Worm (Caenorhabditis elegans) whole organism, mixed stage, embryonic: ENCODE data around the gene ttr-14.

Experiments used
- M03D4.4 ChIP-seq: sonication (generic microtip); optimal IDR thresholded peaks from 2 replicates; lab custom pipeline; 2017; ENCODE audit warnings: mild to moderate bottlenecking, missing genetic modification characterization, missing compliant biosample characterization
- elt-3 ChIP-seq: fragments of 150-350 bp; optimal IDR thresholded peaks from 2 replicates; lab custom pipeline; 2014; ENCODE audit warnings: missing biosample characterization, missing genetic modification characterization
- ham-2 ChIP-seq: fragments of 200-800 bp; sonication (Bioruptor generic); optimal IDR thresholded peaks from 2 replicates; lab custom pipeline; 2018; ENCODE audit warnings: mild to moderate bottlenecking, missing genetic modification characterization, missing compliant biosample characterization
- lin-32 ChIP-seq: fragments of 200-800 bp; sonication (Bioruptor generic); optimal IDR thresholded peaks from 2 replicates; lab custom pipeline; 2018; ENCODE audit warnings: mild to moderate bottlenecking, missing genetic modification characterization, missing compliant biosample characterization
- lsy-2 ChIP-seq: fragments of 150-350 bp; optimal IDR thresholded peaks from 2 replicates; lab custom pipeline; 2014; ENCODE audit warnings: missing biosample characterization, missing genetic modification characterization
- mab-5 ChIP-seq: fragments of 150-350 bp; optimal IDR thresholded peaks from 2 replicates; lab custom pipeline; 2014; ENCODE audit warnings: missing biosample characterization, missing genetic modification characterization
- nhr-28 ChIP-seq: fragments of 150-350 bp; optimal IDR thresholded peaks from 2 replicates; lab custom pipeline; 2014; ENCODE audit warnings: missing biosample characterization, missing genetic modification characterization
- pha-4 ChIP-seq: fragments of 150-350 bp; optimal IDR thresholded peaks from 2 replicates; lab custom pipeline; 2018; ENCODE audit warnings: missing biosample characterization, missing genetic modification reagents, missing genetic modification characterization
- snpc-4 ChIP-seq: fragments of 150-350 bp; optimal IDR thresholded peaks from 2 replicates; lab custom pipeline; 2014; ENCODE audit warnings: missing biosample characterization, missing genetic modification characterization
- sptf-1 ChIP-seq: sonication (generic microtip); optimal IDR thresholded peaks from 2 replicates; lab custom pipeline; 2017; ENCODE audit warnings: mild to moderate bottlenecking, missing genetic modification characterization, moderate library complexity, missing compliant biosample characterization
- unc-120 ChIP-seq: sonication (generic microtip); optimal IDR thresholded peaks from 2 replicates; lab custom pipeline; 2017; ENCODE audit warnings: missing genetic modification characterization, missing compliant biosample characterization; ENCODE audit not compliant: poor library complexity, severe bottlenecking
- unc-62 ChIP-seq: fragments of 150-350 bp; optimal IDR thresholded peaks from 2 replicates; lab custom pipeline; 2014; ENCODE audit warnings: missing biosample characterization, missing genetic modification reagents, missing genetic modification characterization
- ztf-11 ChIP-seq: fragments of 150-350 bp; optimal IDR thresholded peaks from 2 replicates; lab custom pipeline; 2014; ENCODE audit warnings: missing biosample characterization, missing genetic modification characterization

DNA sequence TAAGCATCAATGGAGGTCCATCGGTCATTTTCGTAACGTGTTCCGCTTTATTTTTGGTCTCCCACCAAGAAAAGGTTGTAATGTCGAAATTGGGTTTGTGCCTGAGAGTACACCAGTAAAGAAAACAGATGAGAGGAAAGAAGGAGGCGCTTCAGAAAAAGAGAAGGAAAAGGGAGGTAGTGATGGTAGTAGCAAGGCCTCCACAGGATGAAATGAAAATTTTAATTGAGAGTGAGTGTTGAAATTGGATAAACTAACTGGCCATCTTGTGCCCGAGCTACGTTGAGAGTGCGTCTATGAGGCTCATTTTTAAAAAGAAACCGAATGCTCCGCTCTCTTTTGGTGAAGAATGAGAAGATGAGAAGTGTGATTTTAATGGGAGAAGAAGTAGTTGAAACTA is 40.9 kb upstream of the ttr-14 start, which contains the start of gene R07A4.2:
- no peak for TF ChIP-seq ztf-11 (tag; lab: Kevin White, UChicago)
- no peak for TF ChIP-seq lsy-2 (tag; lab: Kevin White, UChicago)
- TF ChIP-seq elt-3 (tag; lab: Kevin White, UChicago) = no peak
- TF ChIP-seq lin-32 (GFP tag; lab: Kevin White, UChicago) = no peak
- TF ChIP-seq pha-4 = no peak
- TF ChIP-seq ham-2 (GFP tag; lab: Kevin White, UChicago) = no peak
- no peak for TF ChIP-seq M03D4.4 (tag; lab: Kevin White, UChicago)
- TF ChIP-seq snpc-4 = no peak
- TF ChIP-seq unc-62 (GFP tag; lab: Kevin White, UChicago) = no peak
- no peak for TF ChIP-seq mab-5
- TF ChIP-seq unc-120 = no peak
- TF ChIP-seq sptf-1 (tag; lab: Kevin White, UChicago) = no peak
- no peak for TF ChIP-seq nhr-28
